Fruit fly (Drosophila melanogaster): ENCODE measurements around the gene CG10553.
A peak's percentile ranks its signal among the peaks of the same experiment; 100 is the strongest.

CG10553 gene

dm6 chr3R:25281165-25281564 lies 36.7 kb downstream of the CG10553 start, which contains the start of gene CG11892 (continued):
- TF ChIP-seq CG2116 (GFP tag; optimal IDR thresholded peaks at IDR 0.05) (no peak), CG14441 (GFP tag; IDR thresholded peaks at IDR 0.05) (no peak), eyg (GFP tag; optimal IDR thresholded peaks at IDR 0.05) (no peak), CG9609 (GFP tag; optimal IDR thresholded peaks at IDR 0.05) (no peak), CG10147 (GFP tag; optimal IDR thresholded peaks at IDR 0.05) (peak; percentile 27), CG13424 (tag; optimal IDR thresholded peaks at IDR 0.05) (peak; percentile 52), CG13287 (GFP tag; IDR thresholded peaks at IDR 0.05; ENCODE audit: partially characterized antibody) (no peak), wor (GFP tag; IDR thresholded peaks at IDR 0.05) (no peak), trh (GFP tag; optimal IDR thresholded peaks at IDR 0.05) (no peak), sr (GFP tag; IDR thresholded peaks at IDR 0.05) (no peak), ap (GFP tag; IDR thresholded peaks at IDR 0.05) (no peak), lov (optimal IDR thresholded peaks at IDR 0.05) (no peak), lov (GFP tag; IDR thresholded peaks at IDR 0.05) (no peak), Dbx (GFP tag; IDR thresholded peaks at IDR 0.05) (no peak), Atf3 (GFP tag; optimal IDR thresholded peaks at IDR 0.05) (no peak), Dp (GFP tag; optimal IDR thresholded peaks at IDR 0.05) (no peak), dpn (GFP tag; optimal IDR thresholded peaks at IDR 0.05) (no peak), HLH4C (GFP tag; IDR thresholded peaks at IDR 0.05; ENCODE audit: partially characterized antibody) (no peak), unc-4 (GFP tag; IDR thresholded peaks at IDR 0.05; ENCODE audit: partially characterized antibody) (no peak), emc (GFP tag; optimal IDR thresholded peaks at IDR 0.05) (no peak), Neu2 (GFP tag; optimal IDR thresholded peaks at IDR 0.05; ENCODE audit: borderline replicate concordance) (no peak), slbo (GFP tag; IDR thresholded peaks at IDR 0.05) (no peak), CG15514 (GFP tag; optimal IDR thresholded peaks at IDR 0.05) (peak; percentile 53), stc (GFP tag; IDR thresholded peaks at IDR 0.05) (no peak), D19B (GFP tag; optimal IDR thresholded peaks at IDR 0.05) (no peak), CG4820 (GFP tag; optimal IDR thresholded peaks at IDR 0.05) (no peak), dmrt99B (tag; optimal IDR thresholded peaks at IDR 0.05) (peak; percentile 27), zen (tag; optimal IDR thresholded peaks at IDR 0.05) (no peak), CG14014 (GFP tag; IDR thresholded peaks at IDR 0.05) (peak; percentile 27; the same call in 1 of the 2 replicates), ems (GFP tag; optimal IDR thresholded peaks at IDR 0.05) (no peak), fd64A (GFP tag; optimal IDR thresholded peaks at IDR 0.05) (peak; percentile 19), dati (GFP tag; IDR thresholded peaks at IDR 0.05) (no peak), NfI (GFP tag; optimal IDR thresholded peaks at IDR 0.05) (peak; percentile 41), CG32772 (GFP tag; IDR thresholded peaks at IDR 0.05) (no peak), E2f2 (GFP tag; IDR thresholded peaks at IDR 0.05) (no peak), Drgx (GFP tag; IDR thresholded peaks at IDR 0.05) (no peak), CG18262 (tag; optimal IDR thresholded peaks at IDR 0.05) (no peak), CG2202 (tag; optimal IDR thresholded peaks at IDR 0.05) (no peak), Dip3 (GFP tag; optimal IDR thresholded peaks at IDR 0.05) (no peak), mam (GFP tag; optimal IDR thresholded peaks at IDR 0.05) (no peak), CG17912 (GFP tag; optimal IDR thresholded peaks at IDR 0.05) (peak; percentile 73), CG10462 (GFP tag; optimal IDR thresholded peaks at IDR 0.05) (no peak), pita (GFP tag; optimal IDR thresholded peaks at IDR 0.05) (no peak), CG16863 (GFP tag; optimal IDR thresholded peaks at IDR 0.05) (no peak), Ets97D (GFP tag; optimal IDR thresholded peaks at IDR 0.05) (no peak), pzg (GFP tag; optimal IDR thresholded peaks at IDR 0.05) (no peak), CG18599 (GFP tag; optimal IDR thresholded peaks at IDR 0.05) (peak; percentile 75), tgo (GFP tag; IDR thresholded peaks at IDR 0.05) (no peak), oc (tag; optimal IDR thresholded peaks at IDR 0.05) (no peak), CG7271 (tag; optimal IDR thresholded peaks at IDR 0.05) (no peak), CG10543 (GFP tag; optimal IDR thresholded peaks at IDR 0.05) (peak; percentile 72), her (GFP tag; optimal IDR thresholded peaks at IDR 0.05) (peak; percentile 6)

Data from whole organism, embryonic.